Worm (Caenorhabditis elegans): ENCODE results near the gene aff-1.

aff-1 gene

ce11 chrII:6888211-6888610 lies 24.7 kb upstream of the aff-1 start (continued):
- TF ChIP-seq Y55F3AM.14 (GFP tag; optimal IDR thresholded peaks at IDR 0.05) (peak; percentile 42), nhr-25 (tag; optimal IDR thresholded peaks at IDR 0.05) (peak; percentile 25), ztf-11 (tag; optimal IDR thresholded peaks at IDR 0.05) (no peak), fos-1 (tag; optimal IDR thresholded peaks at IDR 0.05) (no peak), lin-39 (tag; optimal IDR thresholded peaks at IDR 0.05) (no peak), nhr-23 (tag; optimal IDR thresholded peaks at IDR 0.05) (no peak), skn-1 (tag; optimal IDR thresholded peaks at IDR 0.05) (no peak), ztf-1 (GFP tag; conservative IDR thresholded peaks at IDR 0.05) (no peak), nhr-21 (tag; optimal IDR thresholded peaks at IDR 0.05) (no peak)

DNA sequence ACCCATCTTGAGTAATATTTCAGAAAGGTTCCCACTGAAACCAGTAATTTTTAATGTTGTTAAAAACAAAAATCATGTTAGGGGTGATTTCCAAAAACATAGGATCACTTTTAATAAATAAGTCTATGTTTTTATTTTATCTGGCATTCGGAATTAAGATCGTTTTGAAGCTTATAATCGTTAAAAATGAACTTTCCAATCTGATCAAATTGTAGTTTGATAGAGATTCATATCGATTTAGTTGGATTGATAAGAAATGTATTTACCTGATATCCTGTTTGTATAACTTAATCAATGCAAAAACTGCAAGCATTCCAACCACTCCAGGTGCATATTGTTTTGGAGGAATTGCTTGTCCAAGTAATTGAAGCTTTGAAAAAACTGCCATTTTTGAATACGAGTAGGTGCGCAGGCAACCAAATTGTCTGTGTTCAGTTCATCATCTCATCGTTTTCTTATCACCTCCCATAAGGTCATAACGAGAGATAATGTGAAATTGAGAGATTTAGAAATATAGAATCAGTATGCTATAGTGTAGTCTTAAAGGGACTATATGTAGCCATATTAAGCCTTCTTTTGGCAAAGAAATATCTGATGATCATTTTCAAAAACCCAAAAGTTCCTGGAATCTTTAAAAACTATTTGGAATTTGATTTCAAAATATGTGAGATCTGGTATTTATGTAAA lies 23.9 kb upstream of the aff-1 start, which contains the start of gene pmp-2:
TSS of gene pmp-2 (minus strand) at position 487 of the 687 bp plus-strand sequence.
- TF ChIP-seq nhr-129 (tag; optimal IDR thresholded peaks at IDR 0.05) = peak; percentile 5
- peak; percentile 33 for TF ChIP-seq fos-1 (tag; optimal IDR thresholded peaks at IDR 0.05)
- no peak for TF ChIP-seq lin-39 (tag; optimal IDR thresholded peaks at IDR 0.05)

DNA sequence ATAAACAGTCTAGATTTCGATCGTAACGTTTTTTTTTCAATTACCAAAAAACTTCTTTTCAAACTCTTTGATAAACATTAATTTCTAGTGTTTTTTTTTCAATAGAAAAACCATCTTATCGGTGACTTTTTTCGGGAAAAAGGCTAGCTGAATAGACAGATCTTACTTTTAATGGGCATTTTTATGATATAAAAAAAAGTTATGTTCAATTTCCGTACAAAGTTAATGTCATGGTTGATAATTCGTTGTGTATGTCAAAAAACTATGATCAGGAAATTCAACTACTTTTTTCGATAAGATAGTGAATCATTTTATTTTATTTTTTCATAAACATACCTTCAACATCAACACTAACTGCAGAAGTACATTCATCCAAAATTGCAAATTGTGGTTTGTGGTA lies 21.0 kb upstream of the aff-1 start:
- TF ChIP-seq fos-1 (tag; optimal IDR thresholded peaks at IDR 0.05) = peak; percentile 24
- no peak for TF ChIP-seq ZK546.5 (tag; optimal IDR thresholded peaks at IDR 0.05)
- TF ChIP-seq lin-13 (GFP tag; optimal IDR thresholded peaks at IDR 0.05) = no peak

- TF ChIP-seq sem-4 (tag; optimal IDR thresholded peaks at IDR 0.05) (no peak), ama-1 (optimal IDR thresholded peaks at IDR 0.05) (no peak), fos-1 (tag; optimal IDR thresholded peaks at IDR 0.05) (peak; percentile 77), elt-1 (tag; optimal IDR thresholded peaks at IDR 0.05) (no peak)
Observed at ce11 chrII:6883716-6884115, 20.2 kb upstream of the aff-1 start, which contains the start of gene pmp-1. Gene pmp-1 (minus strand): TSS chrII:6883754.

- TF ChIP-seq sma-3 (GFP tag; optimal IDR thresholded peaks at IDR 0.05) (no peak), egl-27 (tag; optimal IDR thresholded peaks at IDR 0.05) (no peak), fos-1 (tag; optimal IDR thresholded peaks at IDR 0.05) (no peak), blmp-1 (tag; optimal IDR thresholded peaks at IDR 0.05; ENCODE audit: insufficient read depth) (no peak), mab-5 (tag; optimal IDR thresholded peaks at IDR 0.05) (no peak), elt-1 (tag; optimal IDR thresholded peaks at IDR 0.05) (no peak), nhr-12 (tag; optimal IDR thresholded peaks at IDR 0.05) (no peak), zag-1 (tag; optimal IDR thresholded peaks at IDR 0.05) (no peak), alr-1 (tag; optimal IDR thresholded peaks at IDR 0.05) (no peak), unc-62 (GFP tag; optimal IDR thresholded peaks at IDR 0.05) (no peak), lsy-2 (tag; optimal IDR thresholded peaks at IDR 0.05) (no peak), lin-13 (GFP tag; optimal IDR thresholded peaks at IDR 0.05) (no peak), nhr-10 (tag; optimal IDR thresholded peaks at IDR 0.05) (no peak), F13H6.1 (tag; optimal IDR thresholded peaks at IDR 0.05) (no peak), unc-55 (GFP tag; optimal IDR thresholded peaks at IDR 0.05) (no peak), ZK546.5 (tag; optimal IDR thresholded peaks at IDR 0.05) (no peak), lin-11 (tag; optimal IDR thresholded peaks at IDR 0.05) (no peak), snpc-4 (tag; optimal IDR thresholded peaks at IDR 0.05) (no peak), nhr-25 (tag; optimal IDR thresholded peaks at IDR 0.05) (no peak)
Observed at ce11 chrII:6882335-6882734, 18.8 kb upstream of the aff-1 start.

DNA sequence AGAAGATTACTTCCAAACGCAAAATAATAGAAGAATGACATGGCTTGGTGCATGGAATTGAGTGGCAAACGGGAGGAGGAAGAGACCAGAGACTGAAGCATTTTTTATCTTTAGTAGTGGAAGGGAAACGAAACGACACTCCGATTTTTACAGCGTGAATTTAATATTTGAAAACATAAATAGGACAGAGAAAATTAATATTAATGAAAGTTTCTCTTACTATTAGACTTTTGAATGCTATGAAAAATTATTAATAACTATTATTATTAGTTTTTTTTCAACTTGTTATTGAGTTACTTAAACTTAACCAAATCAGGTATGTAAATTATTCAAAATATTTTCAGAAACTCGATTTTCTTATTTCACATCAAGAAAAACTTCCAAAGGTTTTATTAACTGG lies 16.5 kb upstream of the aff-1 start, which contains the start of gene C44B7.7:
TSS of gene C44B7.7 (minus strand) at position 101 of the 400 bp plus-strand sequence.
- no peak for TF ChIP-seq nhr-23 (tag; optimal IDR thresholded peaks at IDR 0.05)
- TF ChIP-seq alr-1 (tag; optimal IDR thresholded peaks at IDR 0.05) = no peak
- TF ChIP-seq F13H6.1 (tag; optimal IDR thresholded peaks at IDR 0.05) = no peak
- no peak for TF ChIP-seq unc-55 (GFP tag; optimal IDR thresholded peaks at IDR 0.05)
- TF ChIP-seq nhr-25 (tag; optimal IDR thresholded peaks at IDR 0.05) = no peak
- no peak for TF ChIP-seq ztf-1 (GFP tag; conservative IDR thresholded peaks at IDR 0.05)
- no peak for TF ChIP-seq gmeb-1 (tag; optimal IDR thresholded peaks at IDR 0.05)
- TF ChIP-seq lin-13 (GFP tag; optimal IDR thresholded peaks at IDR 0.05) = no peak
- TF ChIP-seq nhr-10 (tag; optimal IDR thresholded peaks at IDR 0.05) = no peak
- TF ChIP-seq peb-1 (tag; optimal IDR thresholded peaks at IDR 0.05) = no peak
- TF ChIP-seq crh-2 (tag; optimal IDR thresholded peaks at IDR 0.05) = no peak
- TF ChIP-seq aly-2 (tag; optimal IDR thresholded peaks at IDR 0.05) = no peak
- no peak for TF ChIP-seq nhr-6 (tag; optimal IDR thresholded peaks at IDR 0.05)
- no peak for TF ChIP-seq blmp-1 (tag; optimal IDR thresholded peaks at IDR 0.05; ENCODE audit: insufficient read depth)
- TF ChIP-seq unc-62 (GFP tag; optimal IDR thresholded peaks at IDR 0.05) = no peak
- no peak for TF ChIP-seq Y55F3AM.14 (GFP tag; optimal IDR thresholded peaks at IDR 0.05)
- no peak for TF ChIP-seq mdl-1 (tag; optimal IDR thresholded peaks at IDR 0.05)
- TF ChIP-seq ceh-16 (tag; optimal IDR thresholded peaks at IDR 0.05) = no peak
- no peak for TF ChIP-seq elt-3 (tag; optimal IDR thresholded peaks at IDR 0.05)

Data from whole organism, L2 larva.